8 worm cellular contexts compared by ENCODE assay signal in the genomic region with DNA sequence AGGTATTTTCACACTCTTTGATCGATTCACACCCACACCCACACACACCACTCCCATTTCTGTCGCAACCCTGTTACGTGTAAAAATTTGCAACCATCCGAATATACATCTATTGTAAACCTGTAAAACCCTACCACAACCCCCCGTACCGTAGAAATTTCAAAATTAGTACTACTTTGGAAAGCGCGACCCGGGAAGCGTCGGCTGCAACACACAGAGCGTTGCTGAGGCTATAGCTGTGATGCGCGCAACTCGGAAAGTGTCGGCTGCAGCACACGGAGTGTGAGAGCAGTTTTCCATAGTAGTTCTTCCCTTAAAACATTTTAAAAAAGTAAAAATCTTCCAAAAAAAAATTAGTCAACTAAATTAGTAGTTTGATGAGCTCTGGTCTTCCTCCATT.
TF ChIP-seq lines count a peak whose summit lies in the region.

No protein-coding gene starts in this region.

TF ChIP-seq in whole organism, L1 larva, 84 proteins besides CTCF, POLR2A, EP300 and RAD21 (continues in another document):
- no peak for TF ChIP-seq nhr-84 (tag; optimal IDR thresholded peaks at IDR 0.05; lab: Kevin White, UChicago)
- TF ChIP-seq egl-13 (tag; optimal IDR thresholded peaks at IDR 0.05; lab: Kevin White, UChicago): no peak
- no peak for TF ChIP-seq sup-37 (GFP tag; optimal IDR thresholded peaks at IDR 0.05; lab: Kevin White, UChicago)
- TF ChIP-seq nhr-12 (tag; optimal IDR thresholded peaks at IDR 0.05; lab: Kevin White, UChicago): no peak
- TF ChIP-seq dpl-1 (GFP tag; optimal IDR thresholded peaks at IDR 0.05; lab: Kevin White, UChicago): no peak
- TF ChIP-seq hlh-17 (GFP tag; optimal IDR thresholded peaks at IDR 0.05; lab: Kevin White, UChicago; ENCODE audit: borderline replicate concordance): no peak
- TF ChIP-seq irx-1 (tag; optimal IDR thresholded peaks at IDR 0.05; lab: Kevin White, UChicago): no peak
- peak; percentile 1 for TF ChIP-seq swsn-7 (tag; optimal IDR thresholded peaks at IDR 0.05; lab: Kevin White, UChicago)
- peak; percentile 15 for TF ChIP-seq nhr-47 (tag; optimal IDR thresholded peaks at IDR 0.05; lab: Kevin White, UChicago)
- peak; percentile 97 for TF ChIP-seq snpc-4 (tag; optimal IDR thresholded peaks at IDR 0.05; lab: Kevin White, UChicago)
- TF ChIP-seq lin-39 (tag; optimal IDR thresholded peaks at IDR 0.05; lab: Kevin White, UChicago): no peak

TF ChIP-seq in whole organism, L2 larva, 48 proteins besides CTCF, POLR2A, EP300 and RAD21 (continues in another document):
- TF ChIP-seq egl-27 (tag; optimal IDR thresholded peaks at IDR 0.05; lab: Kevin White, UChicago) (no peak), lsy-2 (tag; optimal IDR thresholded peaks at IDR 0.05; lab: Kevin White, UChicago) (peak in 1 of 2 experiments; percentile 11), ztf-4 (tag; optimal IDR thresholded peaks at IDR 0.05; lab: Kevin White, UChicago) (no peak), nhr-237 (tag; optimal IDR thresholded peaks at IDR 0.05; lab: Kevin White, UChicago) (no peak), unc-62 (GFP tag; optimal IDR thresholded peaks at IDR 0.05; lab: Kevin White, UChicago) (no peak), fos-1 (tag; optimal IDR thresholded peaks at IDR 0.05; lab: Kevin White, UChicago) (no peak), ztf-11 (tag; optimal IDR thresholded peaks at IDR 0.05; lab: Kevin White, UChicago) (no peak), nhr-129 (tag; optimal IDR thresholded peaks at IDR 0.05; lab: Kevin White, UChicago) (peak; percentile 37), nhr-77 (tag; optimal IDR thresholded peaks at IDR 0.05; lab: Kevin White, UChicago) (no peak), lin-39 (tag; optimal IDR thresholded peaks at IDR 0.05; lab: Kevin White, UChicago) (no peak), dmd-4 (tag; optimal IDR thresholded peaks at IDR 0.05; lab: Kevin White, UChicago) (no peak)

TF ChIP-seq in whole organism, L3 larva, 47 proteins besides CTCF, POLR2A, EP300 and RAD21:
- TF ChIP-seq nhr-67 (tag; optimal IDR thresholded peaks at IDR 0.05; lab: Kevin White, UChicago) (no peak), snpc-4 (tag; optimal IDR thresholded peaks at IDR 0.05; lab: Kevin White, UChicago) (peak; percentile 96), lsy-12 (tag; optimal IDR thresholded peaks at IDR 0.05; lab: Kevin White, UChicago) (peak; percentile 33), pha-4 (tag; optimal IDR thresholded peaks at IDR 0.05; lab: Kevin White, UChicago) (peak; percentile 12), nhr-76 (tag; optimal IDR thresholded peaks at IDR 0.05; lab: Kevin White, UChicago) (no peak), ama-1 (optimal IDR thresholded peaks at IDR 0.05; lab: Kevin White, UChicago) (peak; percentile 28), elt-3 (tag; optimal IDR thresholded peaks at IDR 0.05; lab: Kevin White, UChicago) (no peak), lin-15B (tag; optimal IDR thresholded peaks at IDR 0.05; lab: Kevin White, UChicago) (peak; percentile 11)

TF ChIP-seq in whole organism, L4 larva, 104 proteins besides CTCF, POLR2A, EP300 and RAD21 (continues in another document):
- TF ChIP-seq nhr-41 (GFP tag; IDR thresholded peaks at IDR 0.05; lab: Robert Waterston, UW): no peak
- no peak for TF ChIP-seq pha-4 (GFP tag; IDR thresholded peaks at IDR 0.05; lab: Robert Waterston, UW)
- TF ChIP-seq pha-4 (tag; optimal IDR thresholded peaks at IDR 0.05; lab: Kevin White, UChicago): no peak
- peak; percentile 82 for TF ChIP-seq snpc-4 (tag; optimal IDR thresholded peaks at IDR 0.05; lab: Kevin White, UChicago)
- no peak for TF ChIP-seq F10B5.3 (tag; optimal IDR thresholded peaks at IDR 0.05; lab: Kevin White, UChicago)
- TF ChIP-seq mep-1 (tag; optimal IDR thresholded peaks at IDR 0.05; lab: Kevin White, UChicago): peak; percentile 37
- no peak for TF ChIP-seq lsy-2 (tag; optimal IDR thresholded peaks at IDR 0.05; lab: Kevin White, UChicago)
- no peak for TF ChIP-seq daf-12 (tag; optimal IDR thresholded peaks at IDR 0.05; lab: Kevin White, UChicago)
- peak; percentile 59 for TF ChIP-seq lin-13 (GFP tag; optimal IDR thresholded peaks at IDR 0.05; lab: Kevin White, UChicago)
- TF ChIP-seq cey-2 (tag; optimal IDR thresholded peaks at IDR 0.05; lab: Kevin White, UChicago; ENCODE audit: borderline replicate concordance, insufficient read depth): no peak
- TF ChIP-seq rbr-2 (tag; optimal IDR thresholded peaks at IDR 0.05; lab: Kevin White, UChicago): no peak
- no peak for TF ChIP-seq ZK337.2 (GFP tag; IDR thresholded peaks at IDR 0.05; lab: Robert Waterston, UW)

TF ChIP-seq in whole organism, early embryonic, 17 proteins besides CTCF, POLR2A, EP300 and RAD21:
- TF ChIP-seq hmg-4 (GFP tag; optimal IDR thresholded peaks at IDR 0.05; lab: Kevin White, UChicago) (no peak), pes-1 (GFP tag; IDR thresholded peaks at IDR 0.05; lab: Robert Waterston, UW) (0 out of 2 replicates have a peak, but pooled peaks have one; percentile 7)

TF ChIP-seq in whole organism, midembryonic, 9 proteins besides CTCF, POLR2A, EP300 and RAD21:
- TF ChIP-seq ztf-23 (GFP tag; IDR thresholded peaks at IDR 0.05; lab: Robert Waterston, UW) (0 out of 2 replicates have a peak, but pooled peaks have one; percentile 10), ref-1 (GFP tag; conservative IDR thresholded peaks at IDR 0.05; lab: Robert Waterston, UW) (0 out of 2 replicates have a peak, but pooled peaks have one; percentile 17), ztf-29 (GFP tag; IDR thresholded peaks at IDR 0.05; lab: Robert Waterston, UW) (no peak), klf-2 (GFP tag; conservative IDR thresholded peaks at IDR 0.05; lab: Robert Waterston, UW) (no peak)

TF ChIP-seq in whole organism, mixed stage, embryonic, 35 proteins besides CTCF, POLR2A, EP300 and RAD21:
- peak; percentile 20 for TF ChIP-seq sem-2 (GFP tag; optimal IDR thresholded peaks at IDR 0.05; lab: Kevin White, UChicago)
- no peak for TF ChIP-seq nhr-237 (tag; optimal IDR thresholded peaks at IDR 0.05; lab: Kevin White, UChicago)
- no peak for TF ChIP-seq bed-3 (GFP tag; optimal IDR thresholded peaks at IDR 0.05; lab: Kevin White, UChicago)
- no peak for TF ChIP-seq nhr-28 (tag; optimal IDR thresholded peaks at IDR 0.05; lab: Kevin White, UChicago)

TF ChIP-seq in whole organism, young adult, 124 proteins besides CTCF, POLR2A, EP300 and RAD21:
- TF ChIP-seq F57C9.4 (tag; optimal IDR thresholded peaks at IDR 0.05; lab: Kevin White, UChicago): no peak
- peak; percentile 36 for TF ChIP-seq snpc-4 (GFP tag; optimal IDR thresholded peaks at IDR 0.05; lab: Kevin White, UChicago)
- TF ChIP-seq snpc-4 (tag; optimal IDR thresholded peaks at IDR 0.05; lab: Kevin White, UChicago): peak; percentile 88 to 95 (median 92)
- TF ChIP-seq snpc-1.1 (tag; optimal IDR thresholded peaks at IDR 0.05; lab: Kevin White, UChicago; ENCODE audit: insufficient read depth): peak; percentile 75
- no peak for TF ChIP-seq xnd-1 (tag; optimal IDR thresholded peaks at IDR 0.05; lab: Kevin White, UChicago)
